Worm (Caenorhabditis elegans) whole organism, L3 larva: ENCODE data around the gene pals-24.

Experiments
- R02D3.7 ChIP-seq: fragments of 150-350 bp; optimal IDR thresholded peaks from 2 replicates; lab custom pipeline; 2014; ENCODE audit warnings: missing biosample characterization, missing genetic modification characterization
- aly-2 ChIP-seq: fragments of 150-350 bp; optimal IDR thresholded peaks from 2 replicates; lab custom pipeline; 2014; ENCODE audit warnings: missing biosample characterization, missing genetic modification characterization
- ama-1 ChIP-seq: fragments of 150-350 bp; optimal IDR thresholded peaks from 2 replicates; lab custom pipeline; 2018
- ceh-16 ChIP-seq: sonication (generic microtip); optimal IDR thresholded peaks from 2 replicates; lab custom pipeline; 2017; ENCODE audit warnings: missing biosample characterization, missing genetic modification characterization
- ceh-28 ChIP-seq: fragments of 150-350 bp; optimal IDR thresholded peaks from 2 replicates; lab custom pipeline; 2014; ENCODE audit warnings: missing biosample characterization, missing genetic modification reagents, missing genetic modification characterization
- ceh-82 ChIP-seq: fragments of 150-350 bp; optimal IDR thresholded peaks from 2 replicates; lab custom pipeline; 2014; ENCODE audit warnings: missing biosample characterization, missing genetic modification characterization
- ceh-9 ChIP-seq: sonication (generic microtip); optimal IDR thresholded peaks from 2 replicates; lab custom pipeline; 2018; ENCODE audit warnings: missing biosample characterization, missing genetic modification characterization
- daf-12 ChIP-seq: fragments of 150-350 bp; optimal IDR thresholded peaks from 2 replicates; lab custom pipeline; 2014; ENCODE audit warnings: missing biosample characterization, missing genetic modification reagents, missing genetic modification characterization
- egl-27 ChIP-seq: sonication (generic microtip); optimal IDR thresholded peaks from 4 replicates; lab custom pipeline; 2017; ENCODE audit warnings: missing biosample characterization, missing genetic modification reagents, missing genetic modification characterization
- egl-5 ChIP-seq: fragments of 150-350 bp; optimal IDR thresholded peaks from 2 replicates; lab custom pipeline; 2017; ENCODE audit warnings: missing biosample characterization, missing genetic modification reagents, missing genetic modification characterization, inconsistent platforms
- elt-2 ChIP-seq: sonication (generic microtip); optimal IDR thresholded peaks from 2 replicates; lab custom pipeline; 2016; ENCODE audit warnings: missing genetic modification reagents, mild to moderate bottlenecking, missing genetic modification characterization, missing compliant biosample characterization
- elt-3 ChIP-seq, 3 experiments: fragments of 150-350 bp in 1 of 3; sonication (generic microtip) in 2 of 3; optimal IDR thresholded peaks; 2 replicates in 2 of 3; 4 replicates in 1 of 3; lab custom pipeline; 2014 to 2017; ENCODE audit warnings: missing biosample characterization in 3 of 3, missing genetic modification characterization in 3 of 3
- eor-1 ChIP-seq, 2 experiments: fragments of 150-350 bp; optimal IDR thresholded peaks; 2 replicates each; lab custom pipeline; 2014 to 2018; ENCODE audit warnings: missing biosample characterization in 2 of 2, missing genetic modification characterization in 2 of 2
- fkh-10 ChIP-seq: sonication (generic microtip); optimal IDR thresholded peaks from 2 replicates; lab custom pipeline; 2017; ENCODE audit warnings: missing biosample characterization, missing genetic modification reagents, missing genetic modification characterization
- fos-1 ChIP-seq: fragments of 150-350 bp; optimal IDR thresholded peaks from 2 replicates; lab custom pipeline; 2014; ENCODE audit warnings: missing biosample characterization, missing genetic modification characterization
- hmg-11 ChIP-seq: sonication (generic microtip); optimal IDR thresholded peaks from 2 replicates; lab custom pipeline; 2016; ENCODE audit warnings: missing genetic modification characterization, missing compliant biosample characterization
- jun-1 ChIP-seq: fragments of 150-350 bp; optimal IDR thresholded peaks from 2 replicates; lab custom pipeline; 2014; ENCODE audit warnings: missing biosample characterization, missing genetic modification reagents, missing genetic modification characterization
- lin-15B ChIP-seq: fragments of 150-350 bp; optimal IDR thresholded peaks from 2 replicates; lab custom pipeline; 2014; ENCODE audit warnings: missing biosample characterization, missing genetic modification characterization
- lin-39 ChIP-seq: fragments of 150-350 bp; optimal IDR thresholded peaks from 2 replicates; lab custom pipeline; 2018; ENCODE audit warnings: missing biosample characterization, missing genetic modification reagents, missing genetic modification characterization
- lsy-12 ChIP-seq: sonication (generic microtip); optimal IDR thresholded peaks from 2 replicates; lab custom pipeline; 2016; ENCODE audit warnings: mild to moderate bottlenecking, missing genetic modification characterization, missing compliant biosample characterization
- mdl-1 ChIP-seq: fragments of 150-350 bp; optimal IDR thresholded peaks from 2 replicates; lab custom pipeline; 2014; ENCODE audit warnings: missing biosample characterization, missing genetic modification characterization
- nfya-1 ChIP-seq: sonication (generic microtip); optimal IDR thresholded peaks from 2 replicates; lab custom pipeline; 2017; ENCODE audit warnings: missing genetic modification characterization, mild to moderate bottlenecking, missing compliant biosample characterization, antibody characterized with exemption, moderate library complexity; ENCODE audit not compliant: insufficient read depth
- nhr-11 ChIP-seq: fragments of 150-350 bp; optimal IDR thresholded peaks from 2 replicates; lab custom pipeline; 2014; ENCODE audit warnings: missing biosample characterization, missing genetic modification characterization
- nhr-12 ChIP-seq: fragments of 150-350 bp; optimal IDR thresholded peaks from 2 replicates; lab custom pipeline; 2014; ENCODE audit warnings: missing biosample characterization, missing genetic modification characterization
- nhr-23 ChIP-seq: fragments of 150-350 bp; optimal IDR thresholded peaks from 2 replicates; lab custom pipeline; 2014; ENCODE audit warnings: missing biosample characterization, missing genetic modification reagents, missing genetic modification characterization
- nhr-237 ChIP-seq: fragments of 150-350 bp; optimal IDR thresholded peaks from 2 replicates; lab custom pipeline; 2014; ENCODE audit warnings: missing biosample characterization, missing genetic modification characterization
- nhr-25 ChIP-seq: sonication (generic microtip); optimal IDR thresholded peaks from 2 replicates; lab custom pipeline; 2017; ENCODE audit warnings: missing biosample characterization, missing genetic modification characterization
- nhr-28 ChIP-seq: fragments of 150-350 bp; optimal IDR thresholded peaks from 2 replicates; lab custom pipeline; 2014; ENCODE audit warnings: missing biosample characterization, missing genetic modification characterization
- nhr-43 ChIP-seq: sonication (generic microtip); optimal IDR thresholded peaks from 2 replicates; lab custom pipeline; 2016; ENCODE audit warnings: mild to moderate bottlenecking, missing genetic modification characterization, missing compliant biosample characterization; ENCODE audit not compliant: poor library complexity, severe bottlenecking
- nhr-67 ChIP-seq: fragments of 150-350 bp; optimal IDR thresholded peaks from 2 replicates; lab custom pipeline; 2014; ENCODE audit warnings: missing biosample characterization, missing genetic modification characterization
- pha-4 ChIP-seq: fragments of 150-350 bp; optimal IDR thresholded peaks from 2 replicates; lab custom pipeline; 2014; ENCODE audit warnings: missing biosample characterization, missing genetic modification reagents, missing genetic modification characterization
- pqm-1 ChIP-seq: fragments of 150-350 bp; optimal IDR thresholded peaks from 2 replicates; lab custom pipeline; 2017; ENCODE audit warnings: missing biosample characterization, missing genetic modification characterization, inconsistent platforms
- skn-1 ChIP-seq: fragments of 150-350 bp; optimal IDR thresholded peaks from 2 replicates; lab custom pipeline; 2014; ENCODE audit warnings: missing biosample characterization, missing genetic modification characterization
- snpc-4 ChIP-seq: fragments of 150-350 bp; optimal IDR thresholded peaks from 2 replicates; lab custom pipeline; 2014; ENCODE audit warnings: missing biosample characterization, missing genetic modification characterization
- tbx-2 ChIP-seq: sonication (generic microtip); optimal IDR thresholded peaks from 2 replicates; lab custom pipeline; 2016; ENCODE audit warnings: mild to moderate bottlenecking, missing genetic modification characterization, missing compliant biosample characterization
- unc-62 ChIP-seq: fragments of 150-350 bp; sonication (generic microtip); optimal IDR thresholded peaks from 4 replicates; lab custom pipeline; 2014; ENCODE audit warnings: missing biosample characterization, missing genetic modification reagents, missing genetic modification characterization
- ztf-4 ChIP-seq: fragments of 150-350 bp; optimal IDR thresholded peaks from 2 replicates; lab custom pipeline; 2014; ENCODE audit warnings: missing biosample characterization, missing genetic modification characterization

pals-24 gene

ce11 chrIII:86316-86715 lies 33.9 kb upstream of the pals-24 start, which contains the start of gene attf-3 (continued):
- peak; percentile 51 for TF ChIP-seq snpc-4 (tag; lab: Kevin White, UChicago)
- TF ChIP-seq ceh-9, result no peak
- no peak for TF ChIP-seq jun-1 (tag; lab: Kevin White, UChicago)

DNA sequence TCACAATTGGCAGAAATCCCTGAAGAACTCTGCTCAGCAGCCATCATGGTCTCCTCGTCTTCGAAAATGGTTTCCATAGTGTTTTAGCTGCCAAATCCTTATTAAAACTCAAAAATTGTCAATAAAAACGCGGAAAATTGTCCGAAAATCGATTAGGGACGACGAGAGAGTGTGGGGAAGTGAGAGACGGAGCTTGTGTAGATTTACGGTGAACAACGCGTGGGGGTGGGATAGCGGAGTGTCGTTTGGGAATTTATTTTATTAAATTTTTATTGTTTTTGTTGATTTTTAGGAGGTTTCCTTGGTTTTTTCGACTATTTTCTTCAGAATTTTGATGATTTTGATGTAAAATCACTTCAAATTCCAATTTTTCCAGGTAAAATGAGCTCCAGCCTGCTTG lies 33.1 kb upstream of the pals-24 start, which contains the start of the genes F54C4.4 and mrpl-40:
F54C4.4 (minus strand) TSS at position 199 of the 400 bp plus-strand sequence.
mrpl-40 (plus strand) TSS at position 377 of the 400 bp plus-strand sequence.
- TF ChIP-seq nhr-23 (tag; lab: Kevin White, UChicago), result peak; percentile 65
- TF ChIP-seq lin-39 (tag; lab: Kevin White, UChicago), result peak; percentile 50
- peak; percentile 82 for TF ChIP-seq nfya-1 (tag; lab: Kevin White, UChicago)
- TF ChIP-seq nhr-25, result peak; percentile 15
- peak; percentile 78 for TF ChIP-seq pha-4 (tag; lab: Kevin White, UChicago)
- peak; percentile 56 for TF ChIP-seq nhr-43 (tag; lab: Kevin White, UChicago)
- TF ChIP-seq fos-1 (tag; lab: Kevin White, UChicago), result no peak
- TF ChIP-seq elt-2 (tag; lab: Kevin White, UChicago), result peak; percentile 7
- TF ChIP-seq lin-15B (tag; lab: Kevin White, UChicago), result peak; percentile 55
- no peak for TF ChIP-seq ama-1 (lab: Kevin White, UChicago)
- peak; percentile 29 for TF ChIP-seq fkh-10 (GFP tag; lab: Kevin White, UChicago)
- TF ChIP-seq ceh-28 (tag; lab: Kevin White, UChicago), result peak; percentile 86
- TF ChIP-seq R02D3.7 (tag; lab: Kevin White, UChicago), result peak; percentile 97
- TF ChIP-seq elt-3 (tag; optimal IDR thresholded peaks at IDR 0.05; lab: Kevin White, UChicago), result no peak
- TF ChIP-seq, all 47 proteins: peak for 11

DNA sequence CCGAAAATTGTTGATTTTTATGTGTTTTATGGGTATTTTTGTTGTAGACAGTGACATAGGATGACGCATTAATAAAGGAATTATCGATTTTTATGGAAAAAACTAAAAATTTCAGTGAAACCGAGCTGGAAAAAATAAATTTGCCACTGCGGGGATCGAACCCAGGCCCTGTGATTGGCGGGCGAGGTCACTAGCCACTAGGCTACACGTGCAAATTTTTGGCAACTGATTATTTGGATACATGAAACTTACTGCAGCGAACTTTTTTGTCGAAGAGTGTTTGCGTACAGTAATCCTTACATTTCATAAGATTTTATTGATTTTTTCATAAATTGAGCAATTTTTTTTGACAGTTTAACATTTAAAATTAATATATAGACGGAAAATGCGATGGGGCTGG lies 31.1 kb upstream of the pals-24 start:
- no peak for TF ChIP-seq fkh-10 (GFP tag; lab: Kevin White, UChicago)
- no peak for TF ChIP-seq nhr-237
- peak; percentile 11 for TF ChIP-seq lin-15B (tag; lab: Kevin White, UChicago)
- peak; percentile 75 for TF ChIP-seq skn-1
- peak; percentile 48 for TF ChIP-seq nfya-1 (tag; lab: Kevin White, UChicago)
- peak; percentile 14 for TF ChIP-seq nhr-25
- TF ChIP-seq R02D3.7 (tag; lab: Kevin White, UChicago), result peak; percentile 63
- peak; percentile 55 for TF ChIP-seq lsy-12 (tag; lab: Kevin White, UChicago)
- no peak for TF ChIP-seq hmg-11
- peak; percentile 30 for TF ChIP-seq ceh-28 (tag; lab: Kevin White, UChicago)
- peak; percentile 11 for TF ChIP-seq pqm-1 (tag; lab: Kevin White, UChicago)
- TF ChIP-seq tbx-2 (tag; lab: Kevin White, UChicago), result peak; percentile 37
- peak; percentile 48 for TF ChIP-seq elt-2 (tag; lab: Kevin White, UChicago)
- TF ChIP-seq aly-2 (tag; lab: Kevin White, UChicago), result peak; percentile 37
- peak; percentile 74 for TF ChIP-seq ama-1 (lab: Kevin White, UChicago)
- TF ChIP-seq ceh-9, result no peak
- peak; percentile 54 for TF ChIP-seq pha-4 (tag; lab: Kevin White, UChicago)
- peak; percentile 28 for TF ChIP-seq ztf-4 (tag; lab: Kevin White, UChicago)
- TF ChIP-seq jun-1 (tag; lab: Kevin White, UChicago), result peak; percentile 15
- TF ChIP-seq egl-5, result no peak
- no peak for TF ChIP-seq nhr-67
- no peak for TF ChIP-seq eor-1 (tag; optimal IDR thresholded peaks at IDR 0.05; lab: Kevin White, UChicago)
- TF ChIP-seq nhr-43 (tag; lab: Kevin White, UChicago), result peak; percentile 40
- TF ChIP-seq elt-3 (tag; optimal IDR thresholded peaks at IDR 0.05; lab: Kevin White, UChicago), result no peak
- no peak for TF ChIP-seq snpc-4 (tag; lab: Kevin White, UChicago)
- TF ChIP-seq ceh-82 (tag; lab: Kevin White, UChicago), result no peak
- TF ChIP-seq nhr-23 (tag; lab: Kevin White, UChicago), result peak; percentile 6
- peak; percentile 18 for TF ChIP-seq lin-39 (tag; lab: Kevin White, UChicago)
- no peak for TF ChIP-seq egl-27 (tag; lab: Kevin White, UChicago)

ce11 chrIII:92247-92646 lies 28.0 kb upstream of the pals-24 start:
- TF ChIP-seq mdl-1 (tag; lab: Kevin White, UChicago), result no peak
- TF ChIP-seq egl-27 (tag; lab: Kevin White, UChicago), result no peak
- no peak for TF ChIP-seq daf-12
- no peak for TF ChIP-seq aly-2 (tag; lab: Kevin White, UChicago)
- TF ChIP-seq pqm-1 (tag; lab: Kevin White, UChicago), result no peak
- TF ChIP-seq nhr-11, result no peak
- TF ChIP-seq unc-62, result no peak
- no peak for TF ChIP-seq eor-1 (tag; optimal IDR thresholded peaks at IDR 0.05; lab: Kevin White, UChicago)
- TF ChIP-seq jun-1 (tag; lab: Kevin White, UChicago), result no peak
- TF ChIP-seq nhr-43 (tag; lab: Kevin White, UChicago), result no peak
- no peak for TF ChIP-seq nhr-28 (tag; lab: Kevin White, UChicago)
- no peak for TF ChIP-seq hmg-11
- TF ChIP-seq ceh-16 (tag; lab: Kevin White, UChicago), result no peak
- no peak for TF ChIP-seq nhr-12 (tag; lab: Kevin White, UChicago)
- no peak for TF ChIP-seq fos-1 (tag; lab: Kevin White, UChicago)
- TF ChIP-seq egl-5, result no peak
